Worm (Caenorhabditis elegans) whole organism, midembryonic: ENCODE data around the gene nstp-10.

Experiments used
- T22C8.4 ChIP-seq: fragments of 200-800 bp; sonication (Bioruptor generic); IDR thresholded peaks from 2 replicates; pipeline ENCODE4 v1.3.6; 2022; ENCODE audit warnings: missing genetic modification characterization, missing compliant biosample characterization
- flt-1 ChIP-seq: fragments of 200-800 bp; sonication (Bioruptor generic); IDR thresholded peaks from 2 replicates; pipeline ENCODE4 v1.3.6; 2022; ENCODE audit warnings: missing genetic modification characterization, missing compliant biosample characterization
- klf-2 ChIP-seq: fragments of 200-800 bp; sonication (Bioruptor generic); conservative IDR thresholded peaks from 2 replicates; pipeline ENCODE4 v1.3.6; 2022; ENCODE audit warnings: missing genetic modification reagents, missing genetic modification characterization, missing compliant biosample characterization
- tab-1 ChIP-seq: fragments of 200-800 bp; sonication (Bioruptor generic); IDR thresholded peaks from 2 replicates; pipeline ENCODE4 v1.3.6; 2022; ENCODE audit warnings: missing genetic modification characterization, missing compliant biosample characterization

DNA sequence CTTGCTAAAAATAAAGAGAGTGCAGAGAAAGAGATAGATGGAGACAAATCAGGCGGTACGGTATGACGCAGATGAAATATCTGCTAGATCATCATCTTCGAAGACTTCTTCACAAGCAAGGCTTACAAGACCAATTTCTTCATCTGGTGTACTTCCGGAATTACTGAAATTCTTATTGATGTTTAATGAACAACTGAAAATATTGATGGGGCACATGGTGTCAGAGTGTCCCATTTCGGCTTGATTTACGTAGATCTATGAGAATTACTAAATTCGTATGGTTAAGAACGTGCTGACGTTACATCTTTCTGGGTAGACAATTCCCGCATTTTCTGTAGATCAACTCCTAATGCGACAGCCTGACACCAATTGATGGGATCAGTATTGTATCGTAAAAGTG lies 7.0 kb upstream of the nstp-10 start:
- no peak for TF ChIP-seq T22C8.4 (GFP tag; lab: Robert Waterston, UW)
- TF ChIP-seq flt-1: no peak
- no peak for TF ChIP-seq tab-1 (GFP tag; lab: Robert Waterston, UW)
- no peak for TF ChIP-seq klf-2 (GFP tag; lab: Robert Waterston, UW)
